Fruit fly (Drosophila melanogaster) whole organism: ENCODE results near the gene kairos.

ENCODE experiments used
- Dll ChIP-seq: fragments of >200 bp; optimal IDR thresholded peaks from 2 replicates; lab custom pipeline; 2017
- psq ChIP-seq: fragments of >200 bp; optimal IDR thresholded peaks from 2 replicates; lab custom pipeline; 2017
- usp ChIP-seq: fragments of >200 bp; optimal IDR thresholded peaks from 2 replicates; lab custom pipeline; 2017; ENCODE audit warnings: missing biosample characterization, missing genetic modification characterization, mixed read lengths

DNA sequence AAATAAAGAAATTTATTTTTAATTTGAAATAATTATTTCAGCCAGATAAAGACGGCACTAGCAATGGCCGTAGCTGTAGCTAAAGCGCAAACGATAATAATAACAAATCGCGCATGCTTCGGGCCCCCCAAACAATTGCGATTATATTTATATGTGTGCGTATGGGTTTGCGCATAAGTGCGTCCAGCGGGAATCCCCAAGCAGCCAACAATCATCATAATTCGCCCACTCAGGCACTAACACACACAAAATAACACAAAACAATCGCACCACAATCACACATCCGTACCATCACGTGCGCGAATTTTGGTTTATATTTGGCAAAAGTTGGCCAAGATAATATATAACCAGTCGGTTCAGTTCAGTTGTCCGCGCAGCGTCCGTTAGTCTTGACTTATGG is 77.3 kb downstream of the kairos start:
- no peak for TF ChIP-seq Dll (lab: Kevin White, UChicago)
- no peak for TF ChIP-seq psq (lab: Kevin White, UChicago)
- TF ChIP-seq usp (GFP tag; lab: Kevin White, UChicago) = no peak
